Worm (Caenorhabditis elegans): ENCODE data around the gene pudl-2.

pudl-2 gene

ce11 chrIV:2850586-2850985, 16.0 kb downstream of the pudl-2 start, which contains the start of gene clec-85:
clec-85 (plus strand) TSS chrIV:2850886.
- TF ChIP-seq unc-39 (tag; optimal IDR thresholded peaks at IDR 0.05) (no peak), pha-4 (tag; optimal IDR thresholded peaks at IDR 0.05) (no peak), lsy-2 (tag; optimal IDR thresholded peaks at IDR 0.05) (no peak), sptf-1 (tag; optimal IDR thresholded peaks at IDR 0.05) (no peak), hlh-1 (tag; optimal IDR thresholded peaks at IDR 0.05) (no peak), nhr-76 (tag; optimal IDR thresholded peaks at IDR 0.05) (no peak), unc-62 (GFP tag; optimal IDR thresholded peaks at IDR 0.05) (no peak), ceh-39 (tag; optimal IDR thresholded peaks at IDR 0.05) (no peak), cnd-1 (tag; optimal IDR thresholded peaks at IDR 0.05) (no peak), drap-1 (GFP tag; optimal IDR thresholded peaks at IDR 0.05) (no peak), nhr-2 (tag; optimal IDR thresholded peaks at IDR 0.05) (no peak), elt-3 (tag; optimal IDR thresholded peaks at IDR 0.05) (no peak), nhr-237 (tag; optimal IDR thresholded peaks at IDR 0.05) (no peak), ces-1 (GFP tag; optimal IDR thresholded peaks at IDR 0.05) (no peak), zip-8 (tag; optimal IDR thresholded peaks at IDR 0.05) (no peak), lin-32 (GFP tag; optimal IDR thresholded peaks at IDR 0.05) (no peak)

- TF ChIP-seq ceh-83 (GFP tag; optimal IDR thresholded peaks at IDR 0.05) (no peak), ceh-43 (GFP tag; optimal IDR thresholded peaks at IDR 0.05) (no peak), drap-1 (GFP tag; optimal IDR thresholded peaks at IDR 0.05) (no peak), nhr-237 (tag; optimal IDR thresholded peaks at IDR 0.05) (no peak), cnd-1 (tag; optimal IDR thresholded peaks at IDR 0.05) (no peak), blmp-1 (tag; optimal IDR thresholded peaks at IDR 0.05) (no peak), unc-120 (tag; optimal IDR thresholded peaks at IDR 0.05; ENCODE audit: poor library complexity, severe bottlenecking) (no peak), lin-32 (GFP tag; optimal IDR thresholded peaks at IDR 0.05) (no peak)
Measured at ce11 chrIV:2851625-2852024, 17.0 kb downstream of the pudl-2 start.

ce11 chrIV:2853164-2853563, 18.5 kb downstream of the pudl-2 start, which contains the start of gene Y54G2A.49:
Y54G2A.49 (minus strand) TSS chrIV:2853264.
- no peak for TF ChIP-seq unc-62 (GFP tag; optimal IDR thresholded peaks at IDR 0.05)
- TF ChIP-seq lin-13 (tag; optimal IDR thresholded peaks at IDR 0.05) = no peak
- no peak for TF ChIP-seq drap-1 (GFP tag; optimal IDR thresholded peaks at IDR 0.05)
- no peak for TF ChIP-seq ceh-39 (tag; optimal IDR thresholded peaks at IDR 0.05)
- TF ChIP-seq lin-32 (GFP tag; optimal IDR thresholded peaks at IDR 0.05) = no peak
- TF ChIP-seq ham-2 (GFP tag; optimal IDR thresholded peaks at IDR 0.05) = no peak
- no peak for TF ChIP-seq mab-5 (tag; optimal IDR thresholded peaks at IDR 0.05)
- no peak for TF ChIP-seq pha-4 (tag; optimal IDR thresholded peaks at IDR 0.05)
- TF ChIP-seq nhr-76 (tag; optimal IDR thresholded peaks at IDR 0.05) = no peak

DNA sequence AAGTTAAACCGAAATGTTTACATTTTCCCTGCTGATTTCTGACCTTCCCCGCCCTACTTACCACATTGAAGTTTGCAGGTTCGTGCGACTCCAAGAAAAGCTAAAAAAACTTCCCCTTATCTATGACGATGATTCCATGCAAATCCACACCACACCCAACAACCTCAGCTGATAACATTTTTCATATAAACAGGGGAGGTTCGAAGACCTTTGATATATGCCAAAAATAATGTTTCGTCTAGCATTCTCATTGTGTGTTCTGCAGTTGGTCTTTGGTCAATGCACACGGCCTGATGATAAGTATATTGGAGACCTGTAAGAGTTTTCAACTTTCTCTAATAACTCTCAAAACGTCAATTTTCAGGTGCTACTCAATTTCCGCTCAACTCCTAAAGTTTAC, 19.5 kb downstream of the pudl-2 start:
- TF ChIP-seq sptf-1 (tag; optimal IDR thresholded peaks at IDR 0.05) (no peak), ham-2 (GFP tag; optimal IDR thresholded peaks at IDR 0.05) (no peak), mls-2 (tag; optimal IDR thresholded peaks at IDR 0.05) (no peak), mab-5 (tag; optimal IDR thresholded peaks at IDR 0.05) (no peak), ztf-11 (tag; optimal IDR thresholded peaks at IDR 0.05) (no peak), nhr-12 (tag; optimal IDR thresholded peaks at IDR 0.05) (no peak), snpc-4 (tag; optimal IDR thresholded peaks at IDR 0.05) (no peak), lsy-2 (tag; optimal IDR thresholded peaks at IDR 0.05) (no peak), drap-1 (GFP tag; optimal IDR thresholded peaks at IDR 0.05) (no peak), ces-1 (GFP tag; optimal IDR thresholded peaks at IDR 0.05) (no peak), nhr-2 (tag; optimal IDR thresholded peaks at IDR 0.05) (no peak)

DNA sequence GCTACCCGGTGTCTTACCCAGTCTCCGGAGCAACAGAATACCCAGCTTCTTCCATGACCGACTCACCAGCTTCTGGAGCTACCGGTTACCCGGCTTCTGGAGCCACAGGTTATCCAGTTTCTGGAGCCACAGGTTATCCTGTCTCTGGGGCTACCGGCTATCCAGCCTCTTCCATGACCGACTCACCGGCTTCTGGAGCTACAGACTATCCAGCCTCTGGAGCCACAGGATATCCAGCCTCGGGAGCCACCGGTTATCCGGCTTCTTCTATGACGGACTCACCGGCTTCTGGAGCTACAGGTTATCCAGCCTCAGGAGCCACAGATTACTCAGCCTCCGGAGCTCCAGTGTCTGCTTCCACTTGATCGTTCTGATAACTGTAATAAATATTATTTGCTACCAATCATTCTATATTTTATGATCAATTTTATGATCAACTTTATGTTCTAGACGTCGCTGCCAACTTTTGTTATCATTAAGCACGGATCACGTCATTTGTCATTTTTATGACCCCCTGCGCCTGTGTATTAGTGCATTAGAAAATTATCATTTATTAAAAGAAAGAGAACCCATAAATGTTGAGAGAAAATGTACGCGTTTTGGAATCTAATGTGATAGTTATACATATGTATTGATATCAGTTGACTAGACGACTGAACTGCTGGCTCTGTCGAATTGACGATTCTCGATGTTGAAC, 20.6 kb downstream of the pudl-2 start:
- TF ChIP-seq cnd-1 (tag; optimal IDR thresholded peaks at IDR 0.05) = no peak
- no peak for TF ChIP-seq mab-5 (tag; optimal IDR thresholded peaks at IDR 0.05)
- TF ChIP-seq lsy-2 (tag; optimal IDR thresholded peaks at IDR 0.05) = no peak
- TF ChIP-seq nhr-2 (tag; optimal IDR thresholded peaks at IDR 0.05) = no peak
- TF ChIP-seq lin-13 (tag; optimal IDR thresholded peaks at IDR 0.05) = no peak
- TF ChIP-seq elt-3 (tag; optimal IDR thresholded peaks at IDR 0.05) = no peak
- TF ChIP-seq bed-3 (GFP tag; optimal IDR thresholded peaks at IDR 0.05) = no peak
- no peak for TF ChIP-seq nhr-28 (tag; optimal IDR thresholded peaks at IDR 0.05)
- no peak for TF ChIP-seq drap-1 (GFP tag; optimal IDR thresholded peaks at IDR 0.05)
- no peak for TF ChIP-seq unc-39 (tag; optimal IDR thresholded peaks at IDR 0.05)
- no peak for TF ChIP-seq lin-32 (GFP tag; optimal IDR thresholded peaks at IDR 0.05)
- TF ChIP-seq ces-1 (GFP tag; optimal IDR thresholded peaks at IDR 0.05) = no peak
- TF ChIP-seq ham-2 (GFP tag; optimal IDR thresholded peaks at IDR 0.05) = no peak

Measured in whole organism, mixed stage, embryonic.